Worm (Caenorhabditis elegans) whole organism, L1 larva: ENCODE measurements around the gene nhr-237.

ENCODE experiments used
- tlp-1 ChIP-seq: fragments of 150-350 bp; optimal IDR thresholded peaks from 2 replicates; lab custom pipeline; 2014; ENCODE audit warnings: missing biosample characterization, missing genetic modification characterization
- unc-62 ChIP-seq: fragments of 150-350 bp; optimal IDR thresholded peaks from 2 replicates; lab custom pipeline; 2014; ENCODE audit warnings: missing biosample characterization, missing genetic modification reagents, missing genetic modification characterization

DNA sequence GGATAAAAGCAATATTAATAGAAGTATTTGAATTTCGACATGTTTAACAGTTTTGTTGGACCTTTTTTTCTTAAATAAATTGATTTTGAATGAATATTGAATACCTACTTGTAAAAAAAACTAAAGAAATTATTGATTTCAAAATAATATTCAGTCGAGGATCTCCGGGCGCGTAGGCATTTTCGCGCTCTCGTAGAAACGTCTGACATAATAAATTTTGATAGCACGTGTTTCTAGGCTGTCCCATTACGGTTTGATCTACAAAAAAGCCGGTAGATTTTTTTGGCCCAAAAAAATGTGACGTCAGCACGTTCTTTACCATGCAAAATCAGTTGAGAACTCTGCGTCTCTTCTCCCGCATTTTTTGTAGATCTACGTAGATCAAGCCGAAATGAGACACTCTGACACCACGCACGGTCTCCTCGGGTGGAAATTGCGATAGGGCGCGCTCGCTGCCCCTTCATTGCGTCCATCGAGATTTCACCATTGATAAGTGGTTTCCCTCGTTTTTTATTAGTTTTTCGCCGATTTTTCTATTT lies 32.0 kb downstream of the nhr-237 start:
- TF ChIP-seq tlp-1 (tag; lab: Kevin White, UChicago) (no peak), unc-62 (no peak)
